Worm (Caenorhabditis elegans) whole organism, L4 larva: ENCODE data around the gene rpl-16.

Experiments used
- F44E2.7 ChIP-seq: fragments of 200-800 bp; sonication (Bioruptor generic); IDR thresholded peaks from 2 replicates; pipeline ENCODE4 v2.1.2; 2022; ENCODE audit warnings: missing genetic modification characterization, missing compliant biosample characterization
- T26A8.4 ChIP-seq: fragments of 200-800 bp; sonication (Bioruptor generic); IDR thresholded peaks from 2 replicates; pipeline ENCODE4 v1.3.6; 2022; ENCODE audit warnings: missing genetic modification characterization, missing compliant biosample characterization
- ZK337.2 ChIP-seq: fragments of 200-800 bp; sonication (Bioruptor generic); IDR thresholded peaks from 2 replicates; pipeline ENCODE4 v1.3.6; 2022; ENCODE audit warnings: missing genetic modification reagents, missing genetic modification characterization, missing compliant biosample characterization
- aha-1 ChIP-seq: fragments of 150-350 bp; peaks from one replicate; lab custom pipeline; 2014; ENCODE audit warnings: missing biosample characterization, missing genetic modification characterization
- ceh-62 ChIP-seq: sonication (generic microtip); optimal IDR thresholded peaks from 2 replicates; lab custom pipeline; 2017; ENCODE audit warnings: missing biosample characterization, missing genetic modification characterization
- daf-12 ChIP-seq: fragments of 150-350 bp; optimal IDR thresholded peaks from 2 replicates; lab custom pipeline; 2014; ENCODE audit warnings: missing biosample characterization, missing genetic modification reagents, missing genetic modification characterization
- dmd-6 ChIP-seq: fragments of 200-800 bp; sonication (Bioruptor generic); IDR thresholded peaks from 2 replicates; pipeline ENCODE4 v1.3.6; 2022; ENCODE audit warnings: missing genetic modification reagents, missing genetic modification characterization, missing compliant biosample characterization
- dpl-1 ChIP-seq: fragments of 150-350 bp; optimal IDR thresholded peaks from 2 replicates; lab custom pipeline; 2014; ENCODE audit warnings: missing biosample characterization, missing genetic modification reagents, missing genetic modification characterization
- duxl-1 ChIP-seq: sonication (generic microtip); optimal IDR thresholded peaks from 2 replicates; lab custom pipeline; 2016; ENCODE audit warnings: mild to moderate bottlenecking, missing genetic modification characterization, moderate library complexity, missing compliant biosample characterization; ENCODE audit not compliant: poor library complexity
- egl-43 ChIP-seq: fragments of 200-800 bp; sonication (Bioruptor generic); IDR thresholded peaks from 2 replicates; pipeline ENCODE4 v1.3.6; 2022; ENCODE audit warnings: missing genetic modification reagents, missing genetic modification characterization, missing compliant biosample characterization
- fkh-10 ChIP-seq: fragments of 150-350 bp; optimal IDR thresholded peaks from 2 replicates; lab custom pipeline; 2014; ENCODE audit warnings: missing biosample characterization, missing genetic modification reagents, missing genetic modification characterization
- hif-1 ChIP-seq, 2 experiments: sonication (generic microtip); optimal IDR thresholded peaks; 2 replicates each; lab custom pipeline; 2016 to 2017; ENCODE audit warnings: missing compliant biosample characterization in 2 of 2, missing genetic modification characterization in 2 of 2, missing genetic modification reagents in 2 of 2, missing genotype in 2 of 2, mild to moderate bottlenecking in 1 of 2
- hlh-11 ChIP-seq: fragments of 200-800 bp; sonication (Bioruptor generic); optimal IDR thresholded peaks from 2 replicates; lab custom pipeline; 2018; ENCODE audit warnings: mild to moderate bottlenecking, missing genetic modification characterization, missing compliant biosample characterization
- hlh-30 ChIP-seq: sonication (generic microtip); optimal IDR thresholded peaks from 2 replicates; lab custom pipeline; 2017; ENCODE audit warnings: antibody characterized with exemption, mild to moderate bottlenecking, missing genetic modification characterization, missing compliant biosample characterization; ENCODE audit not compliant: insufficient read depth
- hmg-1.1 ChIP-seq: fragments of 200-800 bp; sonication (Bioruptor generic); IDR thresholded peaks from 2 replicates; pipeline ENCODE4 v1.3.6; 2022; ENCODE audit warnings: missing genetic modification reagents, missing genetic modification characterization, missing compliant biosample characterization
- jun-1 ChIP-seq: fragments of 150-350 bp; optimal IDR thresholded peaks from 2 replicates; lab custom pipeline; 2014; ENCODE audit warnings: missing biosample characterization, missing genetic modification reagents, missing genetic modification characterization
- lin-1 ChIP-seq: fragments of 200-800 bp; sonication (Bioruptor generic); IDR thresholded peaks from 2 replicates; pipeline ENCODE4 v1.3.6; 2022; ENCODE audit warnings: missing genetic modification reagents, missing genetic modification characterization, missing compliant biosample characterization
- lin-38 ChIP-seq: fragments of 200-800 bp; sonication (Bioruptor generic); IDR thresholded peaks from 2 replicates; pipeline ENCODE4 v1.3.6; 2022; ENCODE audit warnings: missing genetic modification reagents, missing genetic modification characterization, missing compliant biosample characterization
- lir-3 ChIP-seq: sonication (generic microtip); optimal IDR thresholded peaks from 2 replicates; lab custom pipeline; 2016; ENCODE audit warnings: mild to moderate bottlenecking, missing genetic modification characterization, missing compliant biosample characterization
- lsy-2 ChIP-seq, 2 experiments: fragments of 150-350 bp in 1 of 2; sonication (generic microtip) in 1 of 2; optimal IDR thresholded peaks; 2 replicates each; lab custom pipeline; 2014 to 2017; ENCODE audit warnings: missing biosample characterization in 2 of 2, missing genetic modification characterization in 2 of 2
- madf-9 ChIP-seq: fragments of 200-800 bp; sonication (Bioruptor generic); conservative IDR thresholded peaks from 2 replicates; pipeline ENCODE4 v1.3.6; 2022; ENCODE audit warnings: missing genetic modification reagents, missing genetic modification characterization, missing compliant biosample characterization
- mdt-29 ChIP-seq: fragments of 200-800 bp; sonication (Bioruptor generic); IDR thresholded peaks from 2 replicates; pipeline ENCODE4 v1.3.6; 2022; ENCODE audit warnings: missing genetic modification reagents, missing genetic modification characterization, missing compliant biosample characterization
- mep-1 ChIP-seq: fragments of 150-350 bp; sonication (generic microtip); optimal IDR thresholded peaks from 3 replicates; lab custom pipeline; 2014; ENCODE audit warnings: missing biosample characterization, missing genetic modification characterization
- mes-2 ChIP-seq: sonication (generic microtip); optimal IDR thresholded peaks from 2 replicates; lab custom pipeline; 2016; ENCODE audit warnings: missing genotype, mild to moderate bottlenecking, missing genetic modification characterization, missing compliant biosample characterization; ENCODE audit not compliant: poor library complexity, severe bottlenecking
- nhr-237 ChIP-seq: sonication (generic microtip); optimal IDR thresholded peaks from 2 replicates; lab custom pipeline; 2017; ENCODE audit warnings: missing biosample characterization, missing genetic modification characterization
- nhr-28 ChIP-seq: fragments of 150-350 bp; optimal IDR thresholded peaks from 2 replicates; lab custom pipeline; 2014; ENCODE audit warnings: missing biosample characterization, missing genetic modification characterization
- nhr-6 ChIP-seq: fragments of 150-350 bp; optimal IDR thresholded peaks from 2 replicates; lab custom pipeline; 2014; ENCODE audit warnings: missing biosample characterization, missing genetic modification characterization
- nhr-76 ChIP-seq: fragments of 150-350 bp; optimal IDR thresholded peaks from 2 replicates; lab custom pipeline; 2014; ENCODE audit warnings: missing biosample characterization, missing genetic modification characterization
- nhr-77 ChIP-seq: fragments of 150-350 bp; optimal IDR thresholded peaks from 2 replicates; lab custom pipeline; 2014; ENCODE audit warnings: missing biosample characterization, missing genetic modification characterization
- rbr-2 ChIP-seq: sonication (generic microtip); optimal IDR thresholded peaks from 2 replicates; lab custom pipeline; 2016; ENCODE audit warnings: missing genotype, missing genetic modification characterization, missing compliant biosample characterization
- snpc-1.2 ChIP-seq: fragments of 200-800 bp; sonication (Bioruptor generic); IDR thresholded peaks from 2 replicates; pipeline ENCODE4 v1.3.6; 2022; ENCODE audit warnings: missing genetic modification reagents, missing genetic modification characterization, missing compliant biosample characterization
- tra-1 ChIP-seq: fragments of 200-800 bp; sonication (Bioruptor generic); IDR thresholded peaks from 2 replicates; pipeline ENCODE4 v1.3.6; 2022; ENCODE audit warnings: missing genetic modification reagents, missing genetic modification characterization, missing compliant biosample characterization
- unc-130 ChIP-seq: sonication (generic microtip); optimal IDR thresholded peaks from 2 replicates; lab custom pipeline; 2016; ENCODE audit warnings: missing genetic modification reagents, missing genetic modification characterization, missing compliant biosample characterization

Gene rpl-16

ce11 chrIII:3541539-3541938 lies 38.1 kb upstream of the rpl-16 start, which contains the start of gene ben-1:
Gene ben-1, minus strand, starts transcription at chrIII:3541639.
- TF ChIP-seq fkh-10 (no peak), aha-1 (tag; lab: Kevin White, UChicago) (no peak), T26A8.4 (GFP tag; lab: Robert Waterston, UW) (no peak), duxl-1 (tag; lab: Kevin White, UChicago) (no peak), nhr-237 (tag; lab: Kevin White, UChicago) (no peak), F44E2.7 (GFP tag; lab: Robert Waterston, UW) (no peak), daf-12 (tag; lab: Kevin White, UChicago) (no peak)

ce11 chrIII:3541093-3541492 lies 37.7 kb upstream of the rpl-16 start:
- TF ChIP-seq aha-1 (tag; lab: Kevin White, UChicago) (peak; percentile 22), hlh-11 (no peak)

- TF ChIP-seq lir-3 (tag; lab: Kevin White, UChicago) (no peak), ZK337.2 (GFP tag; lab: Robert Waterston, UW) (0 out of 2 replicates have a peak, but pooled peaks have one; percentile 33), lsy-2 (tag; optimal IDR thresholded peaks at IDR 0.05; lab: Kevin White, UChicago) (peak in 1 of 2 experiments; percentile 72), F44E2.7 (GFP tag; lab: Robert Waterston, UW) (no peak), nhr-6 (tag; lab: Kevin White, UChicago) (peak; percentile 18), hlh-30 (tag; lab: Kevin White, UChicago) (peak; percentile 25), rbr-2 (tag; lab: Kevin White, UChicago) (peak; percentile 28), hmg-1.1 (peak; percentile 59), mes-2 (tag; lab: Kevin White, UChicago) (peak; percentile 91), dpl-1 (peak; percentile 57), mep-1 (tag; lab: Kevin White, UChicago) (peak; percentile 69), nhr-77 (peak; percentile 73), jun-1 (tag; lab: Kevin White, UChicago) (no peak), lin-38 (GFP tag; lab: Robert Waterston, UW) (peak; percentile 94), unc-130 (GFP tag; lab: Kevin White, UChicago) (peak; percentile 72), hif-1 (tag; optimal IDR thresholded peaks at IDR 0.05; lab: Kevin White, UChicago) (peak in 1 of 2 experiments; percentile 68), nhr-28 (peak; percentile 39), lin-1 (no peak), dmd-6 (peak; percentile 18; the same call in 1 of the 2 replicates)
Observed at ce11 chrIII:3540424-3540823, 37.0 kb upstream of the rpl-16 start.

- TF ChIP-seq mdt-29 (GFP tag; lab: Robert Waterston, UW) (no peak), aha-1 (tag; lab: Kevin White, UChicago) (peak; percentile 91)
Observed at ce11 chrIII:3539499-3539898, 36.1 kb upstream of the rpl-16 start.

- TF ChIP-seq nhr-76 (tag; lab: Kevin White, UChicago): no peak
- 0 out of 2 replicates have a peak, but pooled peaks have one; percentile 9 for TF ChIP-seq egl-43 (GFP tag; lab: Robert Waterston, UW)
- peak; percentile 25; the same call in 1 of the 2 replicates for TF ChIP-seq lin-38 (GFP tag; lab: Robert Waterston, UW)
- no peak for TF ChIP-seq snpc-1.2 (GFP tag; lab: Robert Waterston, UW)
- TF ChIP-seq madf-9: no peak
- TF ChIP-seq ceh-62 (tag; lab: Kevin White, UChicago): no peak
- 0 out of 2 replicates have a peak, but pooled peaks have one; percentile 18 for TF ChIP-seq tra-1 (GFP tag; lab: Robert Waterston, UW)
Observed at ce11 chrIII:3537401-3537800, 34.0 kb upstream of the rpl-16 start, which contains the start of gene cfap-20. Gene cfap-20, minus strand, starts transcription at chrIII:3537501.
